Worm (Caenorhabditis elegans) whole organism, young adult: ENCODE measurements around the gene F28A10.7.

Experiments
- B0035.1 ChIP-seq: sonication (generic microtip); optimal IDR thresholded peaks from 2 replicates; lab custom pipeline; 2016; ENCODE audit warnings: missing genetic modification characterization, mild to moderate bottlenecking, missing compliant biosample characterization, missing genotype, missing genetic modification reagents
- F39B2.1 ChIP-seq: fragments of 200-800 bp; sonication (Bioruptor generic); IDR thresholded peaks from 2 replicates; pipeline ENCODE4 v1.3.6; 2022; ENCODE audit warnings: missing genetic modification reagents, missing genetic modification characterization, missing compliant biosample characterization
- egrh-3 ChIP-seq: fragments of 200-800 bp; sonication (Bioruptor generic); IDR thresholded peaks from 2 replicates; pipeline ENCODE4 v1.3.6; 2022; ENCODE audit warnings: missing genetic modification reagents, missing genetic modification characterization, missing compliant biosample characterization
- gei-17 ChIP-seq: fragments of 200-800 bp; sonication (Bioruptor generic); optimal IDR thresholded peaks from 2 replicates; lab custom pipeline; 2018; ENCODE audit warnings: mild to moderate bottlenecking, missing genetic modification characterization, missing compliant biosample characterization
- lin-26 ChIP-seq: fragments of 200-800 bp; sonication (Bioruptor generic); IDR thresholded peaks from 2 replicates; pipeline ENCODE4 v1.3.6; 2022; ENCODE audit warnings: missing genetic modification reagents, missing genetic modification characterization, missing compliant biosample characterization
- mxl-1 ChIP-seq: sonication (generic microtip); optimal IDR thresholded peaks from 2 replicates; lab custom pipeline; 2016; ENCODE audit warnings: missing genetic modification characterization, missing compliant biosample characterization
- nhr-120 ChIP-seq: fragments of 200-800 bp; sonication (Bioruptor generic); IDR thresholded peaks from 2 replicates; pipeline ENCODE4 v1.3.6; 2022; ENCODE audit warnings: missing genetic modification characterization, missing compliant biosample characterization
- sea-2 ChIP-seq: fragments of 200-800 bp; sonication (Bioruptor generic); IDR thresholded peaks from 2 replicates; pipeline ENCODE4 v1.3.6; 2022; ENCODE audit warnings: missing genetic modification characterization, missing compliant biosample characterization
- unc-62 ChIP-seq: fragments of 150-350 bp; optimal IDR thresholded peaks from 2 replicates; lab custom pipeline; 2014; ENCODE audit warnings: missing biosample characterization, missing genetic modification reagents, missing genetic modification characterization
- ztf-28 ChIP-seq: fragments of 200-800 bp; sonication (Bioruptor generic); IDR thresholded peaks from 2 replicates; pipeline ENCODE4 v1.3.6; 2022; ENCODE audit warnings: missing genetic modification reagents, missing genetic modification characterization, missing compliant biosample characterization
- ztf-3 ChIP-seq: fragments of 200-800 bp; sonication (Bioruptor generic); optimal IDR thresholded peaks from 2 replicates; lab custom pipeline; 2018; ENCODE audit warnings: mild to moderate bottlenecking, missing genetic modification characterization, missing compliant biosample characterization

- TF ChIP-seq mxl-1 (tag; lab: Kevin White, UChicago): no peak
- TF ChIP-seq F39B2.1 (GFP tag; lab: Robert Waterston, UW): no peak
- TF ChIP-seq gei-17: no peak
- no peak for TF ChIP-seq unc-62 (GFP tag; lab: Kevin White, UChicago)
- no peak for TF ChIP-seq nhr-120 (GFP tag; lab: Robert Waterston, UW)
- TF ChIP-seq egrh-3 (GFP tag; lab: Robert Waterston, UW): no peak
- no peak for TF ChIP-seq ztf-28 (GFP tag; lab: Robert Waterston, UW)
- TF ChIP-seq sea-2: no peak
- no peak for TF ChIP-seq ztf-3
- no peak for TF ChIP-seq lin-26 (GFP tag; lab: Robert Waterston, UW)
- no peak for TF ChIP-seq B0035.1 (tag; lab: Kevin White, UChicago)
Observed at ce11 chrII:884204-884603, 38.7 kb upstream of the F28A10.7 start.
